Worm (Caenorhabditis elegans): Measurements from ENCODE around the gene twk-35.

twk-35 gene

DNA sequence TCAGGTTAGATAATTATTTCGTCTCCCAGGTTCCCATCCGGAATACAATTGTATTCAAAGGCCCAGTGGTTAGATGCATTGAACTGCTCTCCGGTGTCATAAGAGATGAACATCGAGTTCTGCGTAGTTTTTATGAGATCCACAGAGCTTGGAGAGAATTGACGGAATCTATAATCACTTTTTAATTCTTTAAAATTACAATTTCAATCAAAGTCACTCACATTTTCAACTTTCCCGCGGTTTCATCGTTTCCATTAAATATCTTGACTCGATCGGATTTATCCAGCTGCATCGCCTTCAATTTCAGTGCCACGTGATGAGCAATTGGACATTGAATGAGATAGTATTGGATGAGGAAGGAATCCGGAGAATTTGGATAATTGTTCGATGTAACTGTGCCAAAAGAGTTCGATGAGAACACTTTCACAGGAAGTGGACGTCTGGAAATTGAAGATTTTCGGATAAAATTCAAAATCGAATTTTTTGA lies 15.0 kb upstream of the twk-35 start:
- no peak for TF ChIP-seq unc-62 (GFP tag; optimal IDR thresholded peaks at IDR 0.05)

DNA sequence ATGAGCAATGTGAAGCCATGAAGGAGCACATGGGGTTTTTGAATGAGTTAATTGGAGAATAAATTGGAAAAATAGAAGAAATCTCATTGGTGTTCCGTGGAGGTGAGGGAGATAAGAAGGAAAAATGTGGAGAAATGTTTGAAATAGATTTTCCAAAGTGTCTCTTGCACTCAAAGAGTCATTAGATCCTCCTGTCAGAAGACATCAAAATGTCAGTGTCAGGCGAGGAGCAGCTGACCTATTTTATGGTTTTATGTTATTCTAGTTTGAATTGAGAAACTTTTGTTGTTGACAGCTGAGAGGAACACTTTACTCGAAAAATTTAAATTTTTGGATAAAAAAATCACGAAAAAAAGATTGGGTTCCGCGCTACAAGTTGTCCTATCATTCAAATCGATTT lies 12.2 kb upstream of the twk-35 start, which contains the start of gene clec-264:
TSS of gene clec-264 (minus strand) at position 122 of the 400 bp plus-strand sequence.
- no peak for TF ChIP-seq unc-62 (GFP tag; optimal IDR thresholded peaks at IDR 0.05)

DNA sequence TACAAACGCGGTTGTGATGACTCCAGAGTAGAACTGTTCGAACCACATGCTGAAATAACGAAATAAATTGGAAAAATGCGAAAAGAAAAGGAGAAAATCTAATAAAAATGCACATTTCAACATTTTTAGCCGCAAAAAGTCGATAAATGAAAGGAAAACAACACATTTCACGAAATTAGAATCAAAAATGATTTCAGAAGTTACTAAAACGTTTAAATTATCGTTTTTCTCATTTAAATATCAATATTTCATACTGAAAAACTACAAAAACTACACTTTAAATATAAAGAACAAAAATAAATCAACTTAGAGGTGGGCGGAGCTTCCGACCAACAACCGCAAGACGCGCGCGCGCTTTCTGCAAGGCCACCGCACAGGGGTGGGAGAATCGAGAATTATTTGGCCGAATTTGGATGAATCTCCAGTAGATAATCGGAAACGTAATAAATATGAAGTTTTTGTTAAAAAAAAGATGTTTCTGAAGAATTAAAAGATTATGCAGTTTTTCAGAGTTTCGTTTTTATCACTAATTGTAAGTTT lies 10.9 kb upstream of the twk-35 start, which contains the start of gene ndua-1:
TSS of gene ndua-1 (minus strand) at position 51 of the 540 bp plus-strand sequence.
- TF ChIP-seq unc-62 (GFP tag; optimal IDR thresholded peaks at IDR 0.05) = no peak

DNA sequence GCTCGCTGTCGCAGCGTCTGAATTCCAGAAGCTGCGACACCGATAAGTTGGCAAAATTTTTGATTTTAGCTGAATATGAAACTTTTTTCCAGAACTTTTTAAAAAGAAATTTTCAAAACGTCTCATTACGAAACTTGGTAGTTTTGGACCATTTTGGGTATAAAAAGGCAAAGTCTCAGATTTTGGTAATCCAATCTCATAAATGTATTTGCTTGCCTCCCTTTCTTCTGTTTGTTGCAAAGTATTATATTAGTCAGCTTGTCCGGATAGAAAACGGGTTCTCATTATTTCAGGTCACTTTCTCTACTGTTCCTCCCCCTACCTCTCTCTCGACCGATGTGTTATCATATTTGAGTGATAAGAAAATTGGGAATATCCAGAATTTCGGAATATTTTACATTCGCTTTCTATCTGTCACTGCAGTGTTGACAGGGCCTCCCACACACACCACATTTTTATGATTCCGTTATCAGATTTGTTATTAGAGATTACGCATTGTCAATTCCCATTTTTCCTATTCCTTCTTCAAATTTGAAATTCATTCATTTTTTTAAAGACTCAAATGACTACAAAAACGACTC lies 9.1 kb upstream of the twk-35 start, which contains the start of gene F31D4.5:
TSS of gene F31D4.5 (plus strand) at position 491 of the 581 bp plus-strand sequence.
- TF ChIP-seq unc-62 (GFP tag; optimal IDR thresholded peaks at IDR 0.05) = no peak

DNA sequence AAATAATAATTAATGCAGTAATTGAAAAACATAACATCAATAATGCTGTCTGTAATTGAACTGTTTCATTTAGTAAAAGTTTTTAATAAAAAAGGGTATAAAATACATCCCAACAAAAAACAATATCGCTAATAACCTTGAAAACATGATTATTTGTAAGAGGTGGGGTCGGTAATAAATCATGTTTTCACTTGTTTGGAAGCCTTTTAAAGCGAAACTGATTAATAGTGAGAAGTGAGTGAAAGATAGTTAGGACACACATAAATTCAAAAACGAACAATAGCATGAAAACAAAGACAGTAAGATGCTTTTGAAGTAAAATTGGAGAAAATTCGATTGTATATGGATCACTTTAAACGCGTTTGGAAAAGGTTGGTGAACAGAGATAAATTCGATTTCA lies 1.7 kb upstream of the twk-35 start, which contains the start of gene try-4:
TSS of gene try-4 (minus strand) at position 74 of the 400 bp plus-strand sequence.
- TF ChIP-seq unc-62 (GFP tag; optimal IDR thresholded peaks at IDR 0.05) = no peak

DNA sequence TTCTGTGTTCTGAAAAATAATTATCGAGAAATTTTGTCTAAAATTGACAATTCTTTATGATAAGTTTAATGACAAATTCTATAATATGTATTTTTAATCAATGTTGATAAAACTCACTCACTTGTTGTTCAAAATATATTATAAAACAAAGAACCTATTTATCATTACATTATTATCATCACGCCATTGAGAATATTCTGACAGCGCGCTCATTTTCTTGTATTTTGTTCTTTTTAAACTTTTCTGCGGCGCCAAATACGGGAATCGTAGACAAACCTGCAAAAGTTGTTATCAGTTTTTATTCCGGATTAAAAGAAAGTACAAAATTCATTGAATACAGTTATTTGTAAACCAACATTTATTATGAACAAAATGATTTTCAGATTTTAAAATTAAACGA lies 3.6 kb downstream of the twk-35 start:
- no peak for TF ChIP-seq unc-62 (GFP tag; optimal IDR thresholded peaks at IDR 0.05)

DNA sequence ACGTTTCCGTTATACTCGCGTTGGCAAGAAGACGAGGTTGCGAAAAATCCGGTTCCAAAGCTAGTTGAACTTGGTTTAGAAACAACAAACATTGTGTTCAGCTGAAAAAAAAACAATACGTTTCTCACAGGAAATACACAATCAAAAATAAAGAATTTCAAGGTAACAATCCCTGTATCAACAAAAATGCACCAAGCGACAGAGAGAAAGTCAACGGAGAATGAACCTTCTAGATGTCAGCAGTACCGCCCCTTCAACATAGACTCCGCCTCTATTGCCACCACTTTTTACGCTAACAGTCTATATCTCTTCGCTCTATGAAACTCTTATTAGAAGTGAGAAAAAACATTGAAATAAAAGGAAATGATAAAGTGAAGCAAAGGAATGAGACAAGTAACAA lies 5.5 kb downstream of the twk-35 start, which contains the start of gene F31D4.8:
TSS of gene F31D4.8 (minus strand) at position 101 of the 400 bp plus-strand sequence.
- TF ChIP-seq unc-62 (GFP tag; optimal IDR thresholded peaks at IDR 0.05) = no peak

DNA sequence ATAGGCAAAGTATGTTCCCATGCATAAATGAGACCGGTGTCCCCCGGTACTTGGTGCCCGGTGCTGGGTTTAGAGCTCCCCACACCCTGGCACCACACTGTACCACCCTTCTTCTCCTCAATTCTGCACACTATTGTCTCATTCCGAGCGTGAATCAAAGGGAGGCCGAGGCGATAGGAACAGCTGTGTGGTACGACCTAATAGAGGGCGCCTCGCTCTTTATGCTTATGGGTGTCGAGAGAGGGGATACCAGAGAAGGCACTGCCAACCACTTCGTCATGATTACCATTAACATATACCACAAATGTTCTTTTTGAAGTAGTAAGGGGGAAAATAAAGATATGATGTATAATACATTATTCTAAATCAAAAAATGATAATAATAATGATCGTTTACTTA lies 7.9 kb downstream of the twk-35 start:
- no peak for TF ChIP-seq unc-62 (GFP tag; optimal IDR thresholded peaks at IDR 0.05)

DNA sequence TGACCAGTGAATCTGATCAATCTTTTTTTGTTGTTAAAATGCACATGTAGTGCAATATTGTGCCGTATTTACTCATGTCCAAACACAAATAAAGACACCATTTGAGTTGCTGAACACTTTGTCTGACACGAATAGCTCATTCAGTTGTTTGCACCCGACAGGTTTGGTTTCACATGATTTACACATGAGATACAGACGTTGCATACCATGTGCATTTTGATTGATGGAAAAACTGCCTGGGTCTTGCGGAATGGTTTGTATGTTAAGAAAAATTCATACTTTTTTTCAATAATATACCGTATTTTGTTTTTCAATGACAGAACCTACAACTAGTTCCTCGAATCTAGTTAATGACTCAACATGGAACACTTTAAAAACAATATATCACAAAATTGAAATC lies 8.4 kb downstream of the twk-35 start:
- no peak for TF ChIP-seq unc-62 (GFP tag; optimal IDR thresholded peaks at IDR 0.05)

DNA sequence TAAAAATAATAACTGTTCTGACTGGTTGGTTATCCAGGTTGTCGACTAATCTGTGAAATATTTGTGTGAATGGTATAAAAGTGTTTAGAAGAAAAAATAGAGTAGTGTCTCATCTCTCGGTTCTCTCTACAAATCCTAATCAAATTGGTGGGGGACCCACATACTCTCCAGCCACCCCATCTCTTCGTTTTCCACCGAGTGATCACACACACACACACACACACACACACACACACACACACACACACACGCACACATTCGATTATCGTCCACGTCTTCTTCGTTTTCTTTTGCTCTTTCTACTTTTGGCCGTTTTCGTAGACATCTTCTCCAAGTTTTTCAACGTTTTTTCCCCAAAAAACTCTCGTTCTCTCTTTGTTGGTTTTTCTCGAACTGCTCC lies 10.4 kb downstream of the twk-35 start:
- TF ChIP-seq unc-62 (GFP tag; optimal IDR thresholded peaks at IDR 0.05) = no peak

DNA sequence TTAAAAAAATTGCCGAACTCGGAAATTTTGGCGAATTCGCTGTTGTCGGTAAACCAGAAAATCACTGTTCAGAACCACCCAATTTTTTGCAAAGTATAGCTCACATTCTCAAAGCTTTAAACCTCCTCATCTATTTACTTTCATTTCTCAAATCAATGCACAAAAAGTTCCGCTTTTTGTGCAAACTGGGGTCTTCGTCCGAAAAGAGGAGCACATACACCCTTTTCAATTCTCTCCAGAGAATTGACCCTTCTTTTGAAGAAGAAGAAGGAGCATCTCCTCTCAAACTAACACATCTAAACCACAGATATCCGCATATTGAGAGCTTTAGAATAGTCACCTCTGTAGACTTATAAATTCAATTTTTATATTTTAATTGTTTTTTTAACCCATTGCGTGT lies 12.5 kb downstream of the twk-35 start:
- TF ChIP-seq unc-62 (GFP tag; optimal IDR thresholded peaks at IDR 0.05) = no peak

DNA sequence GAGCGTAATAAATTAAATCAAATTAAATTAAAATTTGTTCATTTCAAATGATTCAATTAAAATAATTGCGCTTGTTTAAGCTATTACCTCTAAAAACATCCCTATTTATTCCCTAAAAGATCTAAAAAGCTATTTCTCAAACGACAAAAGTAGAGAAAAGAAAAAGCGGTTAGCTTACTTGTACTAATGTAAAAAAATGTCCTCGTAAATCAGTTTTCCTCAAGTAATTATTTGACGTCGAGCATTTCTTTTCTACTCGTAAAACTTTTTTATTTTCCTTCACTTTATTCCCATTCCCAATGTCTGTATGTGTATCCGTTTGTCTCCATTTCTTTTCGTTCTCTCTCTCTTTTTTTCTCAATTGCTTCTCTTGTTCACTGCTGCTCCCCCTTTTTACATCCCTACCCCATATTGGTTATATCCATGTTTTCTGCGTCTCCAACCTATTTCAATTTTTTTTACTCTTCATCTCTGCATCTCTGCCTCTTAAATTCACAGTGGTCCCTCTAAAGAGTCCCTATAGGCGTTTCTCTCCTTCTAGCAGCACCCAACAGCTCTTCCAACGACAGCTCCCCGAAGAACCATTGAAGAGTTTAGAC lies 16.4 kb downstream of the twk-35 start, which contains the start of gene unc-80:
TSS of gene unc-80 (plus strand) at position 533 of the 599 bp plus-strand sequence.
- no peak for TF ChIP-seq unc-62 (GFP tag; optimal IDR thresholded peaks at IDR 0.05)

DNA sequence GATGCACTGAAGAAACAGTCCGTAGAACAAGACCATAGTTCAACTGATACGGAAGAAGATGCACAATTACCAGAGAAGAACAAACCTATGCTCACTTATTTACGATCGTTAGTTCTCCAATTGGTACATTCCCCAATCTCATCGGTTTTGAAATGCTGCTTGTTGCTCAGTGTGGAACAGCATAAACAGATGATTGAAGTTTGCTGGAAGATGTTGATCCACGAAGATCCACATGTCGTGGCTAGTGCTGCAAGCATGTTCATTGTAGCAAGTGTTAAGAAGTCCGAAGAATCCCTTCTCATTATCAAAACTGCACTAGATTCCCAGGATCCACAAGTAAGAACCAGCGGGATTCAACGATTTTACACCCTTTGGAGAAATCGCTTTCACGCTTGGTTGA lies 29.1 kb downstream of the twk-35 start:
- TF ChIP-seq unc-62 (GFP tag; optimal IDR thresholded peaks at IDR 0.05) = no peak

DNA sequence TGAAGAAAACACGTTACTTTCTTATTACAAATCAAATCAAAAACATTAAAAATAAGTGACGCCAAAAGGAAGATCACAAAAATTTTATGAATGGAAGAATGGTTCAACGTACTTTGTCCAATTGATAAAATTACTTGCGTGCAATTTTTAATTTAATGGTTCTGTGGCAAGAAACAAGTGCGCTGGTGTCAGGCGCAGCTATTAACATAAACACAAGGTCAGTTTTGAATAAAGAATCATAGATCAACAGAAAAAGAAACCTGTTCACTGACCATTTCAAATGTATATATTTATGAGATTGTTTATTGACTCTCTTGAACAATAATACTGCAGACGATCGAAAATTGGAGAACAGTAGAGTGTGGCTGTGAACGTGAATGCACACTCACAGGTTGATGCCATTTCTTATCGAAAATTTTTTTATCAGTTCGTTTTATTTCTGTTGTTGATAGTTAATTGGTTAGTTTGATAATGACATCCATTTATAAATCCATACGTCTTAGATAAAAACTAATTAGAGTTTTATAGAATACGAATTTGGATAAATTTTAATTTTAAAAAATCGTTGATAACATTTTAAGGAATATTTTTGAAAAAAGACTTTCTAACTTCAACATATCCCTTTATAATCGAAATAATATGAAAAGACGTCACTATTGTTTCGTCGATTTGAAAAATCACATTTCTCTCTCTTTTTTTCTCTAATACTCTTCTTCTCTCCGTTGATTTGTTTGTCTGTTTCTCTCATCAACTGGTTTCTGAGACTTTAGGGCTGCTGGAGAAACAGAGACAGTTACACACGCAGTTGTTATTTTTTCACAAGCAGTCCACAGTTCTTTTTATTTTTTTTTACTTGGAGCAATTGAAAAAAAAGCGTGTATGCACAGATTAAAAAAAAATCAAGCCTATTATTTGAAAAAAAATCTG lies 40.6 kb downstream of the twk-35 start, which contains the start of gene amx-3:
TSS of gene amx-3 (minus strand) at position 548 of the 927 bp plus-strand sequence.
- TF ChIP-seq unc-62 (GFP tag; optimal IDR thresholded peaks at IDR 0.05) = no peak

ce11 chrV:20904094-20904268 lies 41.2 kb downstream of the twk-35 start, which contains the start of gene acs-12:
TSS of gene acs-12 (plus strand) at chrV:20904169.
- TF ChIP-seq unc-62 (GFP tag; optimal IDR thresholded peaks at IDR 0.05) = no peak

DNA sequence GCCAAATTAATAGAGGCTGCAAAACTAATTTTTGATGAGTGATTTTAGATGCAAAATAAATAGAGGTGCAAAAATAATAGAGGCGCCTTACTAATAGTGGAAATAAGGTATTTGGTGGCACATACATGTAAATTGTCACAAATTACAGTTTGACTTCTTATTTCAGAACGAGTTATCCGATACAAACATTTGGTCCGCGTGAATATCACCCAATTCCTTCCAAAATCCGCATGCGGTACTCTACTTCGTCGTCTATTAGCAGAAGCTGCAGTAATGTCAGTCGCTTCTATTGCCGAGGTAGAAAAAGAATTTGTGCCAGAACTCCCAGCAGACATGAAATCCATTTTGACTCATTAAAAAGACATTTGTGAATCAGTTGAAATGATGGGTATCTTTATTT lies 44.2 kb downstream of the twk-35 start:
- TF ChIP-seq unc-62 (GFP tag; optimal IDR thresholded peaks at IDR 0.05) = no peak
